Worm (Caenorhabditis elegans): ENCODE measurements around the gene wbp-11.
A peak's percentile ranks its signal among the peaks of the same experiment; 100 is the strongest.

The wbp-11 gene

ce11 chrII:10168905-10169782, 3.6 kb upstream of the wbp-11 start, which contains the start of gene daf-19 (continued):
- TF ChIP-seq tbx-2 (tag; optimal IDR thresholded peaks at IDR 0.05) (peak; percentile 91), unc-55 (GFP tag; optimal IDR thresholded peaks at IDR 0.05) (no peak), pat-9 (tag; optimal IDR thresholded peaks at IDR 0.05) (no peak), hlh-8 (tag; optimal IDR thresholded peaks at IDR 0.05) (peak; percentile 74), ets-4 (tag; optimal IDR thresholded peaks at IDR 0.05) (peak; percentile 54), F13H6.1 (tag; optimal IDR thresholded peaks at IDR 0.05) (peak; percentile 57), C08G9.2 (tag; optimal IDR thresholded peaks at IDR 0.05) (peak; percentile 50), unc-42 (tag; optimal IDR thresholded peaks at IDR 0.05) (peak; percentile 74), dve-1 (tag; optimal IDR thresholded peaks at IDR 0.05) (peak; percentile 55), Y22D7AL.16 (tag; optimal IDR thresholded peaks at IDR 0.05) (peak; percentile 46), ceh-34 (tag; optimal IDR thresholded peaks at IDR 0.05) (peak; percentile 61), ceh-31 (tag; optimal IDR thresholded peaks at IDR 0.05) (peak; percentile 84), lin-11 (tag; optimal IDR thresholded peaks at IDR 0.05) (no peak), sox-4 (tag; optimal IDR thresholded peaks at IDR 0.05) (peak; percentile 78), zip-5 (tag; optimal IDR thresholded peaks at IDR 0.05) (no peak), fkh-10 (GFP tag; optimal IDR thresholded peaks at IDR 0.05) (no peak), ceh-24 (tag; optimal IDR thresholded peaks at IDR 0.05) (no peak), dmd-4 (tag; optimal IDR thresholded peaks at IDR 0.05; ENCODE audit: borderline replicate concordance) (peak; percentile 52), fkh-6 (tag; optimal IDR thresholded peaks at IDR 0.05) (peak; percentile 75), npax-4 (tag; optimal IDR thresholded peaks at IDR 0.05) (no peak), ama-1 (optimal IDR thresholded peaks at IDR 0.05) (peak; percentile 81), odd-2 (tag; optimal IDR thresholded peaks at IDR 0.05) (no peak), elt-2 (tag; optimal IDR thresholded peaks at IDR 0.05) (peak; percentile 30), ceh-14 (tag; optimal IDR thresholded peaks at IDR 0.05) (peak; percentile 87), nhr-11 (tag; optimal IDR thresholded peaks at IDR 0.05) (peak; percentile 39), unc-86 (tag; optimal IDR thresholded peaks at IDR 0.05) (peak; percentile 9), ceh-45 (GFP tag; IDR thresholded peaks at IDR 0.05) (peak; percentile 48; the same call in 1 of the 2 replicates)

DNA sequence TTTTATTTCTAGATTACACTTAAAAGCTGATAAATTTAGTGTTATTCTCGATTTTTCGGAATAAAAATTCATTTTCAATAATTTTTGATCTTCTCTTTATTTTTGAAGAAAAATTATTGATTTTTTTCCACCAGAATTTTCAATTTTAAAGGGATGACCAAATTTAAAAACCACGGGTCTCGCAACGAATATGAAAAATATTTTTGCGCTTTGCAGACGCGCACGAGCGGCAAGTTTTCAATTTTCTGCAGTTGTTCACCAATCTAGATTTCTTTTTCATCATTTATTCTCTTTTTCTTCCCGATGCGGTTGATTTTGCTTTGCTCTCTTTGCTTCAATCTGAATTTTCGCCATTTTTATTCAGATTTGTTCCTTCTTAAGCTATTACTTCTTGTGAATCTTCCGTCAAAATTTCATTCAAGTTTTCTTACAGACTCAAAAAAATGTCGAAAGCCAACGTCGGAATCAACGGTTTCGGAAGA, 1.8 kb upstream of the wbp-11 start, which contains the start of gene gpd-4:
gpd-4 (plus strand) TSS at position 432 of the 482 bp plus-strand sequence.
- TF ChIP-seq nhr-11 (tag; optimal IDR thresholded peaks at IDR 0.05) (no peak), ref-2 (tag; optimal IDR thresholded peaks at IDR 0.05) (no peak), ceh-24 (tag; optimal IDR thresholded peaks at IDR 0.05) (no peak), ceh-14 (tag; optimal IDR thresholded peaks at IDR 0.05) (no peak), nhr-232 (tag; optimal IDR thresholded peaks at IDR 0.05) (no peak), hlh-15 (tag; optimal IDR thresholded peaks at IDR 0.05) (no peak), lin-11 (tag; optimal IDR thresholded peaks at IDR 0.05) (no peak)

- no peak for TF ChIP-seq unc-3 (GFP tag; conservative IDR thresholded peaks at IDR 0.05)
- TF ChIP-seq unc-3 (tag; optimal IDR thresholded peaks at IDR 0.05) = no peak
- peak; percentile 57 for TF ChIP-seq ceh-48 (tag; optimal IDR thresholded peaks at IDR 0.05)
- TF ChIP-seq madf-2 (tag; optimal IDR thresholded peaks at IDR 0.05) = no peak
- TF ChIP-seq ama-1 (optimal IDR thresholded peaks at IDR 0.05) = peak; percentile 22
- peak; percentile 19 for TF ChIP-seq ceh-31 (tag; optimal IDR thresholded peaks at IDR 0.05)
- TF ChIP-seq hlh-6 (tag; optimal IDR thresholded peaks at IDR 0.05) = no peak
- TF ChIP-seq unc-55 (GFP tag; optimal IDR thresholded peaks at IDR 0.05) = peak; percentile 60
- no peak for TF ChIP-seq lin-11 (tag; optimal IDR thresholded peaks at IDR 0.05)
- no peak for TF ChIP-seq Y22D7AL.16 (tag; optimal IDR thresholded peaks at IDR 0.05)
- no peak for TF ChIP-seq ttx-3 (tag; optimal IDR thresholded peaks at IDR 0.05)
Measured at ce11 chrII:10174338-10174737, 1.6 kb downstream of the wbp-11 start, which contains the start of gene F33H1.4. TSS of gene F33H1.4 (plus strand) at chrII:10174648.
